Worm (Caenorhabditis elegans) whole organism, midembryonic: ENCODE measurements around the gene kap-1.

ENCODE experiments used
- T22C8.4 ChIP-seq: fragments of 200-800 bp; sonication (Bioruptor generic); IDR thresholded peaks from 2 replicates; pipeline ENCODE4 v1.3.6; 2022; ENCODE audit warnings: missing genetic modification characterization, missing compliant biosample characterization
- cog-1 ChIP-seq: sonication (generic microtip); optimal IDR thresholded peaks from 2 replicates; lab custom pipeline; 2016; ENCODE audit warnings: missing genetic modification characterization, missing compliant biosample characterization
- med-1 ChIP-seq: sonication (generic microtip); optimal IDR thresholded peaks from 2 replicates; lab custom pipeline; 2017; ENCODE audit warnings: missing genetic modification characterization, mild to moderate bottlenecking, missing compliant biosample characterization, antibody characterized with exemption, missing genetic modification reagents; ENCODE audit not compliant: insufficient read depth
- ref-1 ChIP-seq: fragments of 200-800 bp; sonication (Bioruptor generic); conservative IDR thresholded peaks from 2 replicates; pipeline ENCODE4 v1.3.6; 2022; ENCODE audit warnings: missing genetic modification reagents, missing genetic modification characterization, missing compliant biosample characterization
- tab-1 ChIP-seq: fragments of 200-800 bp; sonication (Bioruptor generic); IDR thresholded peaks from 2 replicates; pipeline ENCODE4 v1.3.6; 2022; ENCODE audit warnings: missing genetic modification characterization, missing compliant biosample characterization

DNA sequence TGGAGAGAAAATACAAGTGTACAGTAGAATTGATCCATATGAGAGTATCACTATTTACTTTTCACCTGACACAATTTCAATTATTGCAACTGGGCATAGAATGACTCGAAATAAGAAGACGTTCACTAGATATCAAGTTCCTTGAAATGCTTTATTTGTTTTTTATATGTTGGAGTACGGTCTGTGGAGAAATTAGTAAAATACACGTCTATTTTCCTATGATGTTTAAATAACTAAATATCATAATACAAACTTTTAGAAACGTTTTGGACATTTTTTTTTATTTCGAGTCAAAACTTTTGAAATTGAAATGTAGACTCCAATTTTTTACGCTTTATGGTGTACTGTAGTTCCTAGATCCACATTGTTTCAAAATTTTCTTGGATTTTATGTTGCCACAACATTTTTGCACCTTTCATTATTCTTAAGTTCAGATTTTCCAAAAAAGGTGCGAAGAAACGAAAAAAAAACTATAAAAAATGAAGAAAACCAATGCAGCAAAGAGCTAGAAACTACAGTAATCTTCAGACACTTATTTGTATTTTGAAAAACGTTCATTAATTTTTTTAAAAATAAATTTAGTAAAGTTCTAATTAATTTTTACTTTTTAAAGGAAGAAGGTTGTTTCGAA is 30.9 kb downstream of the kap-1 start:
- TF ChIP-seq tab-1 (GFP tag; lab: Robert Waterston, UW), result no peak
- no peak for TF ChIP-seq T22C8.4
- TF ChIP-seq cog-1 (tag; lab: Kevin White, UChicago), result no peak
- TF ChIP-seq med-1 (GFP tag; lab: Kevin White, UChicago), result no peak
- TF ChIP-seq ref-1 (GFP tag; lab: Robert Waterston, UW), result no peak
